Worm (Caenorhabditis elegans) whole organism, L1 larva: ENCODE data around the gene H05C05.1.

Source experiments
- aly-2 ChIP-seq: fragments of 150-350 bp; optimal IDR thresholded peaks from 2 replicates; lab custom pipeline; 2014; ENCODE audit warnings: missing biosample characterization, missing genetic modification characterization
- dpl-1 ChIP-seq, 3 experiments: fragments of 150-350 bp in 2 of 3; sonication (generic microtip) in 1 of 3; optimal IDR thresholded peaks; 2 replicates each; lab custom pipeline; 2014 to 2017; ENCODE audit warnings: missing biosample characterization in 3 of 3, missing genetic modification characterization in 3 of 3, missing genetic modification reagents in 3 of 3
- efl-3 ChIP-seq: fragments of 200-800 bp; sonication (Bioruptor generic); optimal IDR thresholded peaks from 2 replicates; lab custom pipeline; 2018; ENCODE audit warnings: mild to moderate bottlenecking, missing genetic modification characterization, missing compliant biosample characterization
- egl-27 ChIP-seq, 2 experiments: fragments of 150-350 bp in 1 of 2; sonication (generic microtip); optimal IDR thresholded peaks; 3 replicates each; lab custom pipeline; 2017 to 2018; ENCODE audit warnings: missing biosample characterization in 2 of 2, missing genetic modification characterization in 2 of 2, missing genetic modification reagents in 2 of 2
- nhr-76 ChIP-seq: sonication (generic microtip); optimal IDR thresholded peaks from 2 replicates; lab custom pipeline; 2017; ENCODE audit warnings: missing biosample characterization, missing genetic modification characterization
- nhr-77 ChIP-seq: fragments of 150-350 bp; optimal IDR thresholded peaks from 2 replicates; lab custom pipeline; 2014; ENCODE audit warnings: missing biosample characterization, missing genetic modification characterization

DNA sequence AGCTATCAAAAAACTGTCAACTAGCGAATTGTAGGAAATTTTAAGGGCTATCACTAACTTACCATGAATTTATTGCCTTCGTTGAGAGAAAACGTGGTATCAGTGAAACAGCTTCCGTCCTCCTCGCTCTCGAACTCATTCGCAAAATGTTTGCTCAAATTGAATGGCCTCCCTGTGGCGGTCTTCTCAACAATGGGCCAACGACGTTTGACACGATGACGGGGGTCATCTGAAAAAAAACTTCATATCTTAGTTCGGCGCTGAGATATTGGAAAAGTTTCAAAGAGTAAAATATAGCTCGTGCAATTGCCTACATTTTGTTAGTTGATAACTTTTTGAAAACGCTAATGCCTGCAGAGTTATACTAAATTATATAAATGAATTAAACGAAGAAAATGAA lies 5.3 kb upstream of the H05C05.1 start:
- no peak for TF ChIP-seq nhr-77 (tag; lab: Kevin White, UChicago)
- TF ChIP-seq dpl-1 (GFP tag; optimal IDR thresholded peaks at IDR 0.05; lab: Kevin White, UChicago): no peak
- TF ChIP-seq nhr-76 (tag; lab: Kevin White, UChicago): no peak
- TF ChIP-seq aly-2 (tag; lab: Kevin White, UChicago): no peak
- no peak for TF ChIP-seq egl-27 (tag; optimal IDR thresholded peaks at IDR 0.05; lab: Kevin White, UChicago)
- TF ChIP-seq efl-3: no peak
